Worm (Caenorhabditis elegans): ENCODE results near the gene egl-45.

ce11 chrIII:7854494-7855184 lies 26.2 kb upstream of the egl-45 start, which contains the start of gene rpl-35:
- TF ChIP-seq pha-4 (tag; optimal IDR thresholded peaks at IDR 0.05) (no peak), ref-2 (tag; optimal IDR thresholded peaks at IDR 0.05) (peak; percentile 99), unc-55 (GFP tag; optimal IDR thresholded peaks at IDR 0.05) (peak; percentile 83), che-1 (tag; optimal IDR thresholded peaks at IDR 0.05) (peak; percentile 62)
